Fruit fly (Drosophila melanogaster) whole organism, wandering third instar larva: ENCODE measurements around the gene CG7728.

Experiments used
- Abd-B ChIP-seq: fragments of >200 bp; optimal IDR thresholded peaks from 2 replicates; lab custom pipeline; 2017; ENCODE audit warnings: missing biosample characterization, missing genetic modification characterization
- CG32264 ChIP-seq: fragments of 200-800 bp; sonication (Bioruptor generic); optimal IDR thresholded peaks from 2 replicates; lab custom pipeline; 2016; ENCODE audit warnings: missing biosample characterization, missing genetic modification characterization
- CG9705 ChIP-seq: fragments of 200-800 bp; sonication (Bioruptor generic); optimal IDR thresholded peaks from 2 replicates; lab custom pipeline; 2018; ENCODE audit warnings: missing biosample characterization, mild to moderate bottlenecking, missing genetic modification characterization
- CrebA ChIP-seq: fragments of 200-800 bp; sonication (Bioruptor generic); optimal IDR thresholded peaks from 2 replicates; lab custom pipeline; 2016; ENCODE audit warnings: missing biosample characterization, mild to moderate bottlenecking, missing genetic modification characterization, borderline replicate concordance
- Dfd ChIP-seq: fragments of >200 bp; optimal IDR thresholded peaks from 2 replicates; lab custom pipeline; 2017; ENCODE audit warnings: missing biosample characterization, missing genetic modification characterization
- Dif ChIP-seq: fragments of 200-275, 200-300 bp; sonication (Bioruptor generic); optimal IDR thresholded peaks from 2 replicates; lab custom pipeline; 2018; ENCODE audit warnings: missing biosample characterization, missing genetic modification characterization; ENCODE audit not compliant: partially characterized antibody
- GATAd ChIP-seq: sonication (Bioruptor generic); optimal IDR thresholded peaks from 2 replicates; lab custom pipeline; 2016; ENCODE audit warnings: missing biosample characterization, missing genetic modification characterization
- HLH106 ChIP-seq: fragments of 200-800 bp; optimal IDR thresholded peaks from 3 replicates; lab custom pipeline; 2019; ENCODE audit warnings: missing biosample characterization, mild to moderate bottlenecking, missing genetic modification characterization, moderate library complexity
- Hnf4 ChIP-seq: fragments of 200-800 bp; sonication (Bioruptor generic); optimal IDR thresholded peaks from 2 replicates; lab custom pipeline; 2016; ENCODE audit warnings: missing biosample characterization, mild to moderate bottlenecking, missing genetic modification characterization
- Hr78 ChIP-seq: fragments of >200 bp; optimal IDR thresholded peaks from 2 replicates; lab custom pipeline; 2017; ENCODE audit warnings: missing biosample characterization, missing genetic modification characterization
- Hr83 ChIP-seq: fragments of 200-300 bp; sonication (Bioruptor generic); optimal IDR thresholded peaks from 2 replicates; lab custom pipeline; 2016; ENCODE audit warnings: missing biosample characterization, mild to moderate bottlenecking, missing genetic modification characterization, moderate library complexity; ENCODE audit not compliant: poor library complexity, severe bottlenecking
- Jra ChIP-seq: sonication (Bioruptor generic); optimal IDR thresholded peaks from 2 replicates; lab custom pipeline; 2016; ENCODE audit warnings: missing biosample characterization, missing genetic modification characterization
- Mio ChIP-seq: sonication (Bioruptor generic); optimal IDR thresholded peaks from 2 replicates; lab custom pipeline; 2016; ENCODE audit warnings: missing biosample characterization, missing genetic modification characterization
- Myc ChIP-seq: fragments of >200 bp; optimal IDR thresholded peaks from 2 replicates; lab custom pipeline; 2017
- N ChIP-seq: fragments of >200 bp; optimal IDR thresholded peaks from 2 replicates; lab custom pipeline; 2018; ENCODE audit warnings: missing biosample characterization, missing external identifiers, missing genetic modification characterization
- OdsH ChIP-seq: fragments of 200-800 bp; sonication (Bioruptor generic); optimal IDR thresholded peaks from 2 replicates; lab custom pipeline; 2016; ENCODE audit warnings: missing biosample characterization, mild to moderate bottlenecking, missing genetic modification characterization
- Rel ChIP-seq, 2 experiments: fragments of 200-800 bp; sonication (Bioruptor generic) in 1 of 2; optimal IDR thresholded peaks; 2 replicates in 1 of 2; 3 replicates in 1 of 2; lab custom pipeline; 2016 to 2019; ENCODE audit warnings: mild to moderate bottlenecking in 2 of 2, missing biosample characterization in 2 of 2, missing genetic modification characterization in 2 of 2, moderate library complexity in 1 of 2
- Sp1 ChIP-seq: fragments of 200-800 bp; sonication (Bioruptor generic); optimal IDR thresholded peaks from 3 replicates; lab custom pipeline; 2019; ENCODE audit warnings: missing biosample characterization, mild to moderate bottlenecking, missing genetic modification characterization, moderate library complexity
- Vsx2 ChIP-seq: fragments of 200-300, 225-300 bp; sonication (Bioruptor generic); optimal IDR thresholded peaks from 2 replicates; lab custom pipeline; 2018; ENCODE audit warnings: missing biosample characterization, missing genetic modification characterization; ENCODE audit not compliant: partially characterized antibody
- br ChIP-seq: fragments of 200-800 bp; sonication (Bioruptor generic); optimal IDR thresholded peaks from 2 replicates; lab custom pipeline; 2016; ENCODE audit warnings: missing biosample characterization, missing genetic modification characterization
- brk ChIP-seq: fragments of 200-800 bp; sonication (Bioruptor generic); optimal IDR thresholded peaks from 2 replicates; lab custom pipeline; 2016; ENCODE audit warnings: missing biosample characterization, mild to moderate bottlenecking, missing genetic modification characterization
- dl ChIP-seq, 2 experiments: fragments of 175-275, 200-275 bp in 1 of 2; fragments of 200-275 bp in 1 of 2; sonication (Bioruptor generic); optimal IDR thresholded peaks; lab custom pipeline; 2018; ENCODE audit warnings: mild to moderate bottlenecking in 2 of 2, missing biosample characterization in 2 of 2, missing genetic modification characterization in 2 of 2, moderate library complexity in 2 of 2; ENCODE audit not compliant: partially characterized antibody in 2 of 2, insufficient read depth in 1 of 2
- dmrt93B ChIP-seq: fragments of 200-800 bp; sonication (Bioruptor generic); optimal IDR thresholded peaks from 2 replicates; lab custom pipeline; 2018; ENCODE audit warnings: missing biosample characterization, mild to moderate bottlenecking, missing genetic modification characterization
- dsf ChIP-seq: sonication (Bioruptor generic); optimal IDR thresholded peaks from 2 replicates; lab custom pipeline; 2016; ENCODE audit warnings: missing biosample characterization, missing genetic modification characterization, borderline replicate concordance
- ey ChIP-seq: fragments of 200-800 bp; sonication (Bioruptor generic); optimal IDR thresholded peaks from 2 replicates; lab custom pipeline; 2016; ENCODE audit warnings: missing biosample characterization, missing genetic modification characterization
- foxo ChIP-seq, 2 experiments: fragments of 200-800 bp; sonication (Bioruptor generic); optimal IDR thresholded peaks; 2 replicates in 1 of 2; 3 replicates in 1 of 2; lab custom pipeline; 2016 to 2017; ENCODE audit warnings: missing biosample characterization in 2 of 2, missing genetic modification characterization in 2 of 2
- fru ChIP-seq: fragments of 200-800 bp; sonication (Bioruptor generic); optimal IDR thresholded peaks from 3 replicates; lab custom pipeline; 2016; ENCODE audit warnings: missing biosample characterization, mild to moderate bottlenecking, missing genetic modification characterization
- h ChIP-seq: fragments of 200-800 bp; sonication (Bioruptor generic); optimal IDR thresholded peaks from 3 replicates; lab custom pipeline; 2016; ENCODE audit warnings: missing biosample characterization, mild to moderate bottlenecking, missing genetic modification characterization
- jim ChIP-seq: fragments of 175-275, 200-325 bp; sonication (Bioruptor generic); optimal IDR thresholded peaks from 2 replicates; lab custom pipeline; 2016; ENCODE audit warnings: missing biosample characterization, mild to moderate bottlenecking, missing genetic modification characterization
- lola ChIP-seq: fragments of >200 bp; optimal IDR thresholded peaks from 2 replicates; lab custom pipeline; 2017; ENCODE audit warnings: missing biosample characterization, missing genetic modification characterization
- pan ChIP-seq: fragments of >200 bp; optimal IDR thresholded peaks from 2 replicates; lab custom pipeline; 2017
- psq ChIP-seq: fragments of 200-800 bp; sonication (Bioruptor generic); optimal IDR thresholded peaks from 3 replicates; lab custom pipeline; 2017; ENCODE audit warnings: missing biosample characterization, mild to moderate bottlenecking, missing genetic modification characterization, moderate library complexity
- rgr ChIP-seq: fragments of 200-800 bp; sonication (Bioruptor generic); optimal IDR thresholded peaks from 3 replicates; lab custom pipeline; 2016; ENCODE audit warnings: missing biosample characterization, mild to moderate bottlenecking, missing genetic modification characterization
- sage ChIP-seq: fragments of 200-800 bp; sonication (Bioruptor generic); optimal IDR thresholded peaks from 2 replicates; lab custom pipeline; 2016; ENCODE audit warnings: missing biosample characterization, mild to moderate bottlenecking, missing genetic modification characterization
- sv ChIP-seq: fragments of 200-800 bp; sonication (Bioruptor generic); optimal IDR thresholded peaks from 3 replicates; lab custom pipeline; 2016; ENCODE audit warnings: missing biosample characterization, missing genetic modification characterization
- tai ChIP-seq: sonication (Bioruptor generic); optimal IDR thresholded peaks from 2 replicates; lab custom pipeline; 2016; ENCODE audit warnings: missing biosample characterization, missing genetic modification characterization
- usp ChIP-seq: fragments of >200 bp; optimal IDR thresholded peaks from 2 replicates; lab custom pipeline; 2017; ENCODE audit warnings: missing biosample characterization, missing genetic modification characterization
- woc ChIP-seq: sonication (Bioruptor generic); optimal IDR thresholded peaks from 2 replicates; lab custom pipeline; 2016; ENCODE audit warnings: missing biosample characterization, mild to moderate bottlenecking, missing genetic modification characterization

CG7728 gene

dm6 chr3L:17011351-17012016 lies 4.9 kb upstream of the CG7728 start:
- TF ChIP-seq h (GFP tag; lab: Kevin White, UChicago) = peak; percentile 2
- no peak for TF ChIP-seq CrebA (GFP tag; lab: Kevin White, UChicago)

- TF ChIP-seq psq (GFP tag; lab: Kevin White, UChicago) (peak; percentile 61), Mio (GFP tag; lab: Kevin White, UChicago) (no peak), woc (GFP tag; lab: Kevin White, UChicago) (no peak), Jra (GFP tag; lab: Kevin White, UChicago) (no peak), N (GFP tag; lab: Kevin White, UChicago) (no peak), sage (GFP tag; lab: Kevin White, UChicago) (no peak), br (GFP tag; lab: Kevin White, UChicago) (peak; percentile 65), Sp1 (GFP tag; lab: Kevin White, UChicago) (peak; percentile 69), rgr (GFP tag; lab: Kevin White, UChicago) (peak; percentile 86), GATAd (GFP tag; lab: Kevin White, UChicago) (no peak), Myc (lab: Kevin White, UChicago) (no peak), foxo (GFP tag; optimal IDR thresholded peaks at IDR 0.05; lab: Kevin White, UChicago) (peak in 1 of 2 experiments; percentile 60), jim (GFP tag; lab: Kevin White, UChicago) (no peak), Abd-B (GFP tag; lab: Kevin White, UChicago) (no peak), CrebA (GFP tag; lab: Kevin White, UChicago) (no peak), OdsH (GFP tag; lab: Kevin White, UChicago) (peak; percentile 58), HLH106 (tag; lab: Kevin White, UChicago) (peak; percentile 69), lola (no peak), brk (no peak), Rel (GFP tag; optimal IDR thresholded peaks at IDR 0.05; lab: Kevin White, UChicago) (peak; percentile 60), Rel (tag; optimal IDR thresholded peaks at IDR 0.05; lab: Kevin White, UChicago) (peak; percentile 80), dmrt93B (GFP tag; lab: Kevin White, UChicago) (peak; percentile 79), Hr83 (GFP tag; lab: Kevin White, UChicago) (peak; percentile 83), tai (no peak), Dfd (GFP tag; lab: Kevin White, UChicago) (no peak), dl (GFP tag; optimal IDR thresholded peaks at IDR 0.05; lab: Kevin White, UChicago; ENCODE audit: insufficient read depth in 1 of 2, partially characterized antibody in 2 of 2) (peak; percentile 71 to 86), CG32264 (GFP tag; lab: Kevin White, UChicago) (no peak), Hnf4 (GFP tag; lab: Kevin White, UChicago) (no peak), dsf (GFP tag; lab: Kevin White, UChicago) (peak; percentile 12), pan (no peak), Hr78 (no peak), Dif (GFP tag; lab: Kevin White, UChicago) (peak; percentile 88), Vsx2 (GFP tag; lab: Kevin White, UChicago) (no peak), ey (GFP tag; lab: Kevin White, UChicago) (peak; percentile 33), usp (GFP tag; lab: Kevin White, UChicago) (no peak), CG9705 (GFP tag; lab: Kevin White, UChicago) (peak; percentile 77), h (GFP tag; lab: Kevin White, UChicago) (peak; percentile 75), sv (GFP tag; lab: Kevin White, UChicago) (no peak), fru (GFP tag; lab: Kevin White, UChicago) (peak; percentile 56)
Measured at dm6 chr3L:17012017-17012719, 4.2 kb upstream of the CG7728 start, which contains the start of gene CG3764. CG3764 (minus strand) TSS chr3L:17012565.
